Fruit fly (Drosophila melanogaster) whole organism, prepupa: ENCODE data around the gene CG14182.

Source experiments
- Blimp-1 ChIP-seq: fragments of 200-800 bp; sonication (Bioruptor generic); optimal IDR thresholded peaks from 3 replicates; lab custom pipeline; 2017; ENCODE audit warnings: missing biosample characterization, missing genetic modification characterization, mild to moderate bottlenecking, moderate library complexity, missing genetic modification reagents
- CG10669 ChIP-seq: fragments of 200-800 bp; sonication (Bioruptor generic); optimal IDR thresholded peaks from 3 replicates; lab custom pipeline; 2018; ENCODE audit warnings: missing biosample characterization, mild to moderate bottlenecking, missing genetic modification characterization, moderate library complexity
- CG11762 ChIP-seq: fragments of 200-800 bp; sonication (Bioruptor generic); optimal IDR thresholded peaks from 3 replicates; lab custom pipeline; 2016; ENCODE audit warnings: missing biosample characterization, missing genetic modification characterization; ENCODE audit not compliant: insufficient read depth
- CG11902 ChIP-seq: fragments of 200-800 bp; sonication (Bioruptor generic); optimal IDR thresholded peaks from 3 replicates; lab custom pipeline; 2016; ENCODE audit warnings: missing biosample characterization, missing genetic modification characterization
- CG15336 ChIP-seq: fragments of 200-800 bp; sonication (Bioruptor generic); IDR thresholded peaks from 2 replicates; pipeline ENCODE4 v1.3.6; 2022; ENCODE audit warnings: missing biosample characterization, missing genetic modification characterization
- CG1621 ChIP-seq: fragments of 200-800 bp; sonication (Bioruptor generic); optimal IDR thresholded peaks from 3 replicates; lab custom pipeline; 2018; ENCODE audit warnings: missing biosample characterization, mild to moderate bottlenecking, missing genetic modification characterization
- CG16779 ChIP-seq: fragments of 200-800 bp; sonication (Bioruptor generic); optimal IDR thresholded peaks from 3 replicates; lab custom pipeline; 2017; ENCODE audit warnings: missing biosample characterization, mild to moderate bottlenecking, missing genetic modification characterization
- CG3032 ChIP-seq: fragments of 200-800 bp; optimal IDR thresholded peaks from 2 replicates; lab custom pipeline; 2019; ENCODE audit warnings: missing biosample characterization, mild to moderate bottlenecking, missing genetic modification characterization, moderate library complexity
- CG31627 ChIP-seq: fragments of 200-800 bp; sonication (Bioruptor generic); optimal IDR thresholded peaks from 3 replicates; lab custom pipeline; 2016; ENCODE audit warnings: missing biosample characterization, missing genetic modification characterization
- CG32006 ChIP-seq: fragments of 200-800 bp; sonication (Bioruptor generic); optimal IDR thresholded peaks from 3 replicates; lab custom pipeline; 2017; ENCODE audit warnings: missing biosample characterization, mild to moderate bottlenecking, missing genetic modification characterization
- CG34406 ChIP-seq: fragments of 200-800 bp; sonication (Bioruptor generic); optimal IDR thresholded peaks from 3 replicates; lab custom pipeline; 2016; ENCODE audit warnings: missing biosample characterization, missing genetic modification characterization
- CG3919 ChIP-seq: fragments of 200-800 bp; sonication (Bioruptor generic); optimal IDR thresholded peaks from 3 replicates; lab custom pipeline; 2016; ENCODE audit warnings: missing biosample characterization, missing genetic modification characterization
- CG6792 ChIP-seq: fragments of 200-800 bp; sonication (Bioruptor generic); optimal IDR thresholded peaks from 3 replicates; lab custom pipeline; 2016; ENCODE audit warnings: missing biosample characterization, missing genetic modification characterization
- CG6854 ChIP-seq: fragments of 200-800 bp; sonication (Bioruptor generic); optimal IDR thresholded peaks from 2 replicates; lab custom pipeline; 2017; ENCODE audit warnings: missing biosample characterization, mild to moderate bottlenecking, missing genetic modification characterization
- CG8119 ChIP-seq: fragments of 200-800 bp; sonication (Bioruptor generic); IDR thresholded peaks from 3 replicates; pipeline ENCODE4 v1.3.6; 2022; ENCODE audit warnings: missing biosample characterization, missing genetic modification characterization
- CG8319 ChIP-seq: fragments of 200-800 bp; sonication (Bioruptor generic); optimal IDR thresholded peaks from 3 replicates; lab custom pipeline; 2016; ENCODE audit warnings: missing biosample characterization, missing genetic modification characterization
- CG8632 ChIP-seq: fragments of 200-800 bp; sonication (Bioruptor generic); optimal IDR thresholded peaks from 3 replicates; lab custom pipeline; 2016; ENCODE audit warnings: missing biosample characterization, missing genetic modification characterization
- CG9139 ChIP-seq: fragments of 200-800 bp; sonication (Bioruptor generic); optimal IDR thresholded peaks from 3 replicates; lab custom pipeline; 2017; ENCODE audit warnings: missing biosample characterization, mild to moderate bottlenecking, missing genetic modification characterization
- Eip75B ChIP-seq: fragments of 200-800 bp; sonication (Bioruptor generic); optimal IDR thresholded peaks from 3 replicates; lab custom pipeline; 2016; ENCODE audit warnings: missing biosample characterization, missing genetic modification characterization
- Eip78C ChIP-seq: fragments of 200-800 bp; sonication (Bioruptor generic); peaks from one replicate; lab custom pipeline; 2016; ENCODE audit warnings: missing biosample characterization, missing genetic modification characterization
- Eip93F ChIP-seq: fragments of 200-800 bp; sonication (Bioruptor generic); optimal IDR thresholded peaks from 2 replicates; lab custom pipeline; 2016; ENCODE audit warnings: missing biosample characterization, mild to moderate bottlenecking, missing genetic modification characterization
- Ets21C ChIP-seq: fragments of 200-800 bp; sonication (Bioruptor generic); optimal IDR thresholded peaks from 3 replicates; lab custom pipeline; 2016; ENCODE audit warnings: missing biosample characterization, missing genetic modification characterization
- Ets96B ChIP-seq: fragments of 200-800 bp; optimal IDR thresholded peaks from 2 replicates; lab custom pipeline; 2019; ENCODE audit warnings: missing biosample characterization, mild to moderate bottlenecking, missing genetic modification characterization, moderate library complexity
- Gug ChIP-seq: fragments of 200-800 bp; sonication (Bioruptor generic); IDR thresholded peaks from 2 replicates; pipeline ENCODE4 v1.3.6; 2022; ENCODE audit warnings: missing biosample characterization, missing genetic modification characterization
- Hr38 ChIP-seq: sonication (Bioruptor generic); optimal IDR thresholded peaks from 2 replicates; lab custom pipeline; 2016; ENCODE audit warnings: missing biosample characterization, missing genetic modification characterization
- Hr4 ChIP-seq: fragments of 200-800 bp; sonication (Bioruptor generic); optimal IDR thresholded peaks from 3 replicates; lab custom pipeline; 2016; ENCODE audit warnings: missing biosample characterization, missing genetic modification characterization
- Met ChIP-seq: fragments of 200-800 bp; sonication (Bioruptor generic); optimal IDR thresholded peaks from 3 replicates; lab custom pipeline; 2016; ENCODE audit warnings: missing biosample characterization, missing genetic modification characterization
- OdsH ChIP-seq: fragments of 200-800 bp; sonication (Bioruptor generic); optimal IDR thresholded peaks from 3 replicates; lab custom pipeline; 2016; ENCODE audit warnings: missing biosample characterization, missing genetic modification characterization
- Smox ChIP-seq: fragments of 200-800 bp; sonication (Bioruptor generic); optimal IDR thresholded peaks from 3 replicates; lab custom pipeline; 2016; ENCODE audit warnings: missing biosample characterization, missing genetic modification characterization
- Sox102F ChIP-seq: fragments of 200-800 bp; sonication (Bioruptor generic); optimal IDR thresholded peaks from 2 replicates; lab custom pipeline; 2016; ENCODE audit warnings: missing biosample characterization, mild to moderate bottlenecking, missing genetic modification characterization
- Sox14 ChIP-seq: fragments of 200-800 bp; sonication (Bioruptor generic); optimal IDR thresholded peaks from 3 replicates; lab custom pipeline; 2016; ENCODE audit warnings: missing biosample characterization, missing genetic modification characterization
- Sox15 ChIP-seq: fragments of 200-800 bp; sonication (Bioruptor generic); optimal IDR thresholded peaks from 3 replicates; lab custom pipeline; 2016; ENCODE audit warnings: missing biosample characterization, missing genetic modification characterization
- achi ChIP-seq: fragments of 200-800 bp; sonication (Bioruptor generic); optimal IDR thresholded peaks from 3 replicates; lab custom pipeline; 2016; ENCODE audit warnings: missing biosample characterization, missing genetic modification characterization
- cyc ChIP-seq: fragments of 200-800 bp; sonication (Bioruptor generic); optimal IDR thresholded peaks from 3 replicates; lab custom pipeline; 2016; ENCODE audit warnings: missing biosample characterization, missing genetic modification characterization
- dac ChIP-seq: fragments of 200-800 bp; sonication (Bioruptor generic); optimal IDR thresholded peaks from 2 replicates; lab custom pipeline; 2017; ENCODE audit warnings: missing biosample characterization, mild to moderate bottlenecking, missing genetic modification characterization
- dsx ChIP-seq: fragments of 200-800 bp; optimal IDR thresholded peaks from 3 replicates; lab custom pipeline; 2019; ENCODE audit warnings: missing biosample characterization, mild to moderate bottlenecking, missing genetic modification characterization, moderate library complexity; ENCODE audit not compliant: poor library complexity, severe bottlenecking
- eg ChIP-seq: fragments of 200-800 bp; sonication (Bioruptor generic); IDR thresholded peaks from 3 replicates; pipeline ENCODE4 v1.3.6; 2022; ENCODE audit warnings: missing biosample characterization, missing genetic modification characterization
- esn ChIP-seq: fragments of 200-800 bp; sonication (Bioruptor generic); optimal IDR thresholded peaks from 2 replicates; lab custom pipeline; 2016; ENCODE audit warnings: missing biosample characterization, mild to moderate bottlenecking, missing genetic modification characterization, moderate library complexity
- fd59A ChIP-seq: fragments of 200-800 bp; sonication (Bioruptor generic); optimal IDR thresholded peaks from 2 replicates; lab custom pipeline; 2017; ENCODE audit warnings: missing biosample characterization, mild to moderate bottlenecking, missing genetic modification characterization, missing genetic modification reagents
- fkh ChIP-seq: fragments of 200-800 bp; sonication (Bioruptor generic); optimal IDR thresholded peaks from 3 replicates; lab custom pipeline; 2017; ENCODE audit warnings: missing biosample characterization, mild to moderate bottlenecking, missing genetic modification characterization, moderate library complexity
- lz ChIP-seq: fragments of 200-800 bp; sonication (Bioruptor generic); optimal IDR thresholded peaks from 3 replicates; lab custom pipeline; 2016; ENCODE audit warnings: missing biosample characterization, missing genetic modification characterization
- pdm3 ChIP-seq: fragments of 200-800 bp; sonication (Bioruptor generic); optimal IDR thresholded peaks from 3 replicates; lab custom pipeline; 2016; ENCODE audit warnings: missing biosample characterization, missing genetic modification characterization
- salr ChIP-seq, 2 experiments: fragments of 200-800 bp; sonication (Bioruptor generic); optimal IDR thresholded peaks; 3 replicates each; lab custom pipeline; 2016 to 2018; ENCODE audit warnings: missing biosample characterization in 2 of 2, missing genetic modification characterization in 2 of 2, mild to moderate bottlenecking in 1 of 2
- spab ChIP-seq: fragments of 200-800 bp; sonication (Bioruptor generic); optimal IDR thresholded peaks from 2 replicates; lab custom pipeline; 2017; ENCODE audit warnings: missing biosample characterization, mild to moderate bottlenecking, missing genetic modification characterization, missing genetic modification reagents
- svp ChIP-seq: fragments of 200-800 bp; sonication (Bioruptor generic); peaks from one replicate; lab custom pipeline; 2016; ENCODE audit warnings: missing biosample characterization, missing genetic modification characterization

Gene CG14182

dm6 chr3L:19961805-19962204, 17.8 kb downstream of the CG14182 start (continued):
- peak; percentile 25 for TF ChIP-seq CG32006
- peak; percentile 51 for TF ChIP-seq Ets96B (tag; lab: Kevin White, UChicago)
- peak; percentile 7 for TF ChIP-seq Sox102F (GFP tag; lab: Kevin White, UChicago)
- TF ChIP-seq CG3032 (tag; lab: Kevin White, UChicago) = no peak
- TF ChIP-seq spab = peak; percentile 40
- no peak for TF ChIP-seq salr (GFP tag; optimal IDR thresholded peaks at IDR 0.05; lab: Kevin White, UChicago)
- no peak for TF ChIP-seq CG11902 (GFP tag; lab: Kevin White, UChicago)
- no peak for TF ChIP-seq esn (GFP tag; lab: Kevin White, UChicago)
- no peak for TF ChIP-seq Sox15 (GFP tag; lab: Kevin White, UChicago)
- TF ChIP-seq fd59A (GFP tag; lab: Kevin White, UChicago) = peak; percentile 44
- no peak for TF ChIP-seq CG8319 (GFP tag; lab: Kevin White, UChicago)
- TF ChIP-seq Eip93F (GFP tag; lab: Kevin White, UChicago) = no peak
- TF ChIP-seq CG1621 (tag; lab: Kevin White, UChicago) = no peak

- TF ChIP-seq CG8119 (GFP tag; lab: Robert Waterston, UW) = no peak
- TF ChIP-seq eg = no peak
- no peak for TF ChIP-seq esn (GFP tag; lab: Kevin White, UChicago)
- TF ChIP-seq pdm3 (GFP tag; lab: Kevin White, UChicago) = no peak
- TF ChIP-seq CG6854 = no peak
- TF ChIP-seq Hr38 (GFP tag; lab: Kevin White, UChicago) = no peak
- TF ChIP-seq CG31627 (GFP tag; lab: Kevin White, UChicago) = no peak
- no peak for TF ChIP-seq achi (GFP tag; lab: Kevin White, UChicago)
- TF ChIP-seq Sox102F (GFP tag; lab: Kevin White, UChicago) = no peak
- no peak for TF ChIP-seq Hr4 (GFP tag; lab: Kevin White, UChicago)
- no peak for TF ChIP-seq CG16779 (tag; lab: Kevin White, UChicago)
- TF ChIP-seq Ets21C (GFP tag; lab: Kevin White, UChicago) = no peak
- no peak for TF ChIP-seq Met (GFP tag; lab: Kevin White, UChicago)
- TF ChIP-seq Eip75B (GFP tag; lab: Kevin White, UChicago) = no peak
Observed at dm6 chr3L:19955699-19956098, 23.9 kb downstream of the CG14182 start, which contains the start of gene CG42263. TSS of gene CG42263 (minus strand) at chr3L:19955799.

dm6 chr3L:19954426-19954825, 25.2 kb downstream of the CG14182 start, which contains the start of gene CG42654:
TSS of gene CG42654 (minus strand) at chr3L:19954526.
- TF ChIP-seq Eip93F (GFP tag; lab: Kevin White, UChicago) = no peak
- no peak for TF ChIP-seq Sox102F (GFP tag; lab: Kevin White, UChicago)
- no peak for TF ChIP-seq lz (GFP tag; lab: Kevin White, UChicago)
- no peak for TF ChIP-seq CG9139 (GFP tag; lab: Kevin White, UChicago)
- no peak for TF ChIP-seq Sox14 (GFP tag; lab: Kevin White, UChicago)
- TF ChIP-seq svp (GFP tag; lab: Kevin White, UChicago) = no peak
- TF ChIP-seq CG8632 = no peak
- TF ChIP-seq CG31627 (GFP tag; lab: Kevin White, UChicago) = no peak
- no peak for TF ChIP-seq spab
- no peak for TF ChIP-seq CG34406 (GFP tag; lab: Kevin White, UChicago)
- no peak for TF ChIP-seq CG6792 (GFP tag; lab: Kevin White, UChicago)
- TF ChIP-seq CG11762 (GFP tag; lab: Kevin White, UChicago) = no peak
- TF ChIP-seq dsx (GFP tag; lab: Kevin White, UChicago) = no peak
- no peak for TF ChIP-seq Eip75B (GFP tag; lab: Kevin White, UChicago)
- TF ChIP-seq, all 60 proteins: peak for 0

- TF ChIP-seq fkh (GFP tag; lab: Kevin White, UChicago) (no peak), CG15336 (GFP tag; lab: Robert Waterston, UW) (no peak), Gug (GFP tag; lab: Robert Waterston, UW) (no peak), CG11762 (GFP tag; lab: Kevin White, UChicago) (no peak), CG8632 (no peak), OdsH (GFP tag; lab: Kevin White, UChicago) (no peak), Smox (no peak), CG9139 (GFP tag; lab: Kevin White, UChicago) (no peak), CG3919 (GFP tag; lab: Kevin White, UChicago) (no peak), CG1621 (tag; lab: Kevin White, UChicago) (no peak), Ets96B (tag; lab: Kevin White, UChicago) (no peak), Blimp-1 (GFP tag; lab: Kevin White, UChicago) (no peak), cyc (GFP tag; lab: Kevin White, UChicago) (no peak), CG10669 (no peak), CG8119 (GFP tag; lab: Robert Waterston, UW) (no peak), dac (no peak), Eip78C (GFP tag; lab: Kevin White, UChicago) (no peak)
Observed at dm6 chr3L:19953612-19954011, 26.0 kb downstream of the CG14182 start, which contains the start of gene CG42655. TSS of gene CG42655 (minus strand) at chr3L:19953712.
